Worm (Caenorhabditis elegans): Measurements from ENCODE around the gene crm-1.

Gene crm-1

DNA sequence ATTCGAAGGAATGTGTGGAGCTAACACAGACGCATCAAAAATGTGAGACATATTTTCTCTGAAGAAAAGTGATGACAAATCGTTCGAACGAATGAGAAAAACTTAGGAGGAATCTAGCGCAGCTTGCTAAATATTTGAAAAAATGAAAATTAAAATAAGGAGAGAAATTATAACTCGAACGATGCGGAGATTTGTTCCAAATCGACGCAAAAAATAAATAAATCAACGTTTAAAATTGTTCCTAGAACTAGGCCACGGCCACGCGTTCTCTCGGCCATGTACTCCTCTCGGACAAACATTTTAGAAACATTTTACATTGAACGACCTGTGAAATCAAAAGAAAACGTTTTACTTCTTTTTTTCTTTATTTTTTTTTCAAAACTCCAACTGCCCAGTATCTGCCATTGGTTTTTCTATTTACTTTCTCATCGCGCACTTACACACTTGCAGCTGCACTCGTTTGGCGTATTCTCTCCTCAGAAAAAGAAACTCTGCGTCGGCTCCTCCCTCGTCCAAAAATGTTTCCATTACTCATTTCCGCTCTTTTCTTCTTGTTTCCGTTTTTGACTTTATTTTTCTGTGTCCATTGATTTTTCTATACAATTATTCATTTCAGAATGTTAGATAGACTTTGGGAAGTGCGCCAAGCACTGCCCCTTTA lies 11.7 kb downstream of the crm-1 start, which contains the start of the genes gna-1 and B0024.13 (continued):
- TF ChIP-seq ceh-9 (tag; optimal IDR thresholded peaks at IDR 0.05) = no peak

DNA sequence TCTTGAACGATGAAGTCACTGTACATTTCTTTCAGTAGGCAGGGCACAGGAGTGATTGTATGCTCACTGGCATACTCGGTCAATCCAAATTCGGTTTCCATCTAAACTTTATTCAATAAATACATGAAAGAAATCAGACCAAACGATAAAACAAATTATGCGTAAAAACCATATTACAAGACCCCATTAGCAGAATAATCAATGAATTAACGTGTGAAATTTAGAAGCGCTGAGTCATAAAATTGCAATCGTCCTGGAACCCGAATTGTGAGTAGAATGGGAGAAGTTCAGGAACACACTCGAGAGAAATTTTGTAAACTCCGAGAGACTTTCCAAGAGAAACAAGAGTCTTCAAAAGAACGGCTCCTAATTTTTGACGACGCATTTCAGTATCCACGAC lies 12.5 kb downstream of the crm-1 start, which contains the start of gene B0024.11:
TSS of gene B0024.11 (minus strand) at position 101 of the 400 bp plus-strand sequence.
- no peak for TF ChIP-seq nhr-237 (tag; optimal IDR thresholded peaks at IDR 0.05)
- TF ChIP-seq aly-2 (tag; optimal IDR thresholded peaks at IDR 0.05) = no peak
- TF ChIP-seq egl-5 (tag; optimal IDR thresholded peaks at IDR 0.05) = no peak
- no peak for TF ChIP-seq pqm-1 (tag; optimal IDR thresholded peaks at IDR 0.05)
- TF ChIP-seq fkh-2 (tag; optimal IDR thresholded peaks at IDR 0.05) = no peak

DNA sequence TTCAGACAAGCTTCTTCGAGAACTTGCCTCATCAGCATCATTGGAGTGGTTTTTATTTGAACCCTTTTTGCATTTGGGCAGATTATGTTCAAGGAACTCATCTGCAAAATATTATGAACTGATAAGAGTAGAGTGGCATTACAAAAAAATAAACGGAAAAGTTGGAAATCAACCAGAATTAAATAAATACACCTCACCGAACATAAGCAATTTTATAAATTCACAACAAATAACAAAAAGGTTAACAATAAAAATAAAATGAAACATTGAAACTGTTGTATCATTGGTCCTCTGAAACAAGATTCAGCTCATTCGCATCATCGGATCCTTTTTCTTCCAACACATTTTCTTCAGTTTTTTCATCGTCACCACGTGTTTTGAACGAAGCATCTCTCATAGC lies 14.6 kb downstream of the crm-1 start, which contains the start of gene asps-1:
TSS of gene asps-1 (minus strand) at position 101 of the 400 bp plus-strand sequence.
- no peak for TF ChIP-seq mml-1 (tag; optimal IDR thresholded peaks at IDR 0.05)
- TF ChIP-seq elt-3 (tag; optimal IDR thresholded peaks at IDR 0.05) = no peak
- TF ChIP-seq unc-39 (tag; optimal IDR thresholded peaks at IDR 0.05) = no peak
- TF ChIP-seq pha-4 (tag; optimal IDR thresholded peaks at IDR 0.05) = no peak

DNA sequence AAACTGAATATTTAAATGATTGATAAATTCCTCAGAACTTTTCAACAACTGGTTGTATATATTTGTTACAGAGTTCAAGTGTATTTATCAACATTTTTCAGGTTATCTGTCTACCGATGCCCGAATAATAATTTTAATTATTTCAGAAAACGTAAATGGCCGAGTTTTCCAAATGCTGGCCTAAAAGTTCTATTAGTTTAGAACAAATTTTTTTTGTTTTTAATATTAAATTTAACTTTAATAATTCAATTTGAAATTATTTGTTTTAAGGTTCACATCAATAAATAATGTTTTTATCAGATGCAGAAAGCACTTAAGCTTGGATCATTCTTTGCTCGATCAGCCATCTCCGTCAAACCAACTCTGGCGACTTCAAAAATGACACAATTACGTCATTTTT lies 17.5 kb downstream of the crm-1 start, which contains the start of gene trx-2:
TSS of gene trx-2 (plus strand) at position 301 of the 400 bp plus-strand sequence.
- TF ChIP-seq nhr-237 (tag; optimal IDR thresholded peaks at IDR 0.05) = no peak
- no peak for TF ChIP-seq nhr-28 (tag; optimal IDR thresholded peaks at IDR 0.05)
- TF ChIP-seq hmg-11 (tag; optimal IDR thresholded peaks at IDR 0.05) = no peak
- TF ChIP-seq elt-2 (tag; optimal IDR thresholded peaks at IDR 0.05) = no peak
- TF ChIP-seq ceh-82 (tag; optimal IDR thresholded peaks at IDR 0.05) = no peak
- TF ChIP-seq ZK546.5 (tag; optimal IDR thresholded peaks at IDR 0.05) = no peak
- TF ChIP-seq mml-1 (tag; optimal IDR thresholded peaks at IDR 0.05) = no peak
- TF ChIP-seq nhr-77 (tag; optimal IDR thresholded peaks at IDR 0.05) = no peak
- TF ChIP-seq elt-3 (tag; optimal IDR thresholded peaks at IDR 0.05) = no peak
- TF ChIP-seq unc-39 (tag; optimal IDR thresholded peaks at IDR 0.05) = no peak
- TF ChIP-seq mdl-1 (tag; optimal IDR thresholded peaks at IDR 0.05) = no peak
- no peak for TF ChIP-seq nhr-23 (tag; optimal IDR thresholded peaks at IDR 0.05)

DNA sequence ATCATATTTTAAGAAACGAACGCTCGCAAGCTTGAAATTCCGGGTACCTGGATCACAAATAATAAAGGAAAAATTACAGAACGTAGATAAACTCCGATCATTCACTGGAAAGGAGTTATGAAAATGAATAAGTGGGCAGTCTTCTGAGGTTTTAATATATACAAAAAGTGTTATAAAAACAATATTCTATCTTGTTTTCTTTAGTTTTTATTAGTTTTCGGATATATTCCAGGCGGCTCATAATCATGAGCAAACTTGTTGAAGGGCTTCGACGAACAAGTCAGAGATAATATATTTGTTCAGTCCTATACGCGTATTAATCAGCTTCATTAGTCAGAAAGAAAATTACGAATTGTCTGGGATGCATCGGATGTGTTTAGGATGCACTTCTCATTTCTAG lies 18.0 kb downstream of the crm-1 start, which contains the start of gene gcy-6:
TSS of gene gcy-6 (minus strand) at position 101 of the 400 bp plus-strand sequence.
- no peak for TF ChIP-seq snpc-4 (tag; optimal IDR thresholded peaks at IDR 0.05)

DNA sequence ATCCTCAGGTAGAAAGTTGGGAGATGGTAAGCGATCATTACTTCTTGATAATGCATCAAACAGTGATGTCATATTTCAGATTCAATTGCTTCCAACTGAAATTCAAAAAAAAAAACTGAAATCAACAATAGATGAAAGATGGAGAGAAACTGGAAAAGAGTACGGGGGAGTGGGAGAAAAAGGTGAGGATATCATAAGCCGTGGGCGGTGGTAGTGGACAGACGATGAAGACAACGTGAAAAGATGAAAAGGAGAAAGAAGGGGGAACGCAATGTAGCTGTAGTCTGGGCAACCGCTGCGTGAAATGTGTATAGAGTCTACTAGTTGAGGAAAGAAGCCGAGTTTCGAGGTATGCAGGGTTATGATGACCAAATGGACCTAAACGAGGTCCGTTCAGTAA lies 24.6 kb downstream of the crm-1 start, which contains the start of gene che-12:
TSS of gene che-12 (minus strand) at position 101 of the 400 bp plus-strand sequence.
- TF ChIP-seq skn-1 (tag; optimal IDR thresholded peaks at IDR 0.05) (no peak), ztf-4 (tag; optimal IDR thresholded peaks at IDR 0.05) (no peak), ceh-9 (tag; optimal IDR thresholded peaks at IDR 0.05) (no peak), lin-15B (tag; optimal IDR thresholded peaks at IDR 0.05) (no peak), jun-1 (tag; optimal IDR thresholded peaks at IDR 0.05) (no peak), nhr-11 (tag; optimal IDR thresholded peaks at IDR 0.05) (no peak), fkh-2 (tag; optimal IDR thresholded peaks at IDR 0.05) (no peak), elt-3 (tag; optimal IDR thresholded peaks at IDR 0.05) (no peak)

DNA sequence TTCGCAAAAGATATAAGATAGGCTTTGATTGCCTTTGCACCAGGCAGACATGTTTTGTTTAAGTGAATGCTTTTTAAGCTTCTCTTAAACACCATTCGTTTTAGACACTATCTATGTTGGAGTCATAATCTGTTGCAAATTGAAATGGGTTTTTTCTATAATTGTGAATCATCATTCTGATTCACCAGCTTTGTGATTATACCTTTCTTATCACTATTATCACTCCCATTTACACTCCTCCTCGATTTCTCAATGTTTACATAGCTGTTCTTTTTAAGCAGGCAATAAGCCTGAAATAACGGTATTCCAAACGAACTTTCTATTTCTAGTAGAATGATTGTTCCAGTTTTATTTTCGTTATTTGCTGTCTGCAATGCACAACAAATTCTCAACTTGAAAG lies 34.8 kb downstream of the crm-1 start, which contains the start of gene B0024.4:
TSS of gene B0024.4 (plus strand) at position 301 of the 400 bp plus-strand sequence.
- TF ChIP-seq elt-2 (tag; optimal IDR thresholded peaks at IDR 0.05) = no peak
- TF ChIP-seq ceh-16 (tag; optimal IDR thresholded peaks at IDR 0.05) = no peak
- TF ChIP-seq skn-1 (tag; optimal IDR thresholded peaks at IDR 0.05) = no peak
- TF ChIP-seq egl-27 (tag; optimal IDR thresholded peaks at IDR 0.05) = no peak
- TF ChIP-seq elt-3 (tag; optimal IDR thresholded peaks at IDR 0.05) = no peak
- TF ChIP-seq ZK546.5 (tag; optimal IDR thresholded peaks at IDR 0.05) = no peak

DNA sequence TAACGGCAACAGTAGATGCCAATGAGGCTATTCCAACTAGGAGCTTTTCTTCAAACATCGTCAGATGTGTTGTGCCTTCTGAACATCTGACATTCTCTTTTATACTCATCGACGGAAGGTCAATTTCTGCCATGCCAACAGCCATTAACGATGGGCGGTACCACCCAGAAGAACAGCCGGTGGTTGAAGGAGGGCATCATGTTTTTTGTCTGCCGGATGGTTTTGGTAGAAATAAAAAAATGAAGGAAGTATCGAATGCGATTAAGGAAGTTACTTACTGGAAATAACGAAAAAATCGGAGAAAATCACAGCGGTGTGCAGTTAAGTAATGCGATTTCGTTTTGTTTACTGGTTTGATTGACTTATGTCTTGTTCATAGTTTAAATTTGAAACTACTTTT lies 37.4 kb downstream of the crm-1 start, which contains the start of gene col-150:
TSS of gene col-150 (minus strand) at position 101 of the 400 bp plus-strand sequence.
- TF ChIP-seq skn-1 (tag; optimal IDR thresholded peaks at IDR 0.05) (no peak), fkh-10 (GFP tag; optimal IDR thresholded peaks at IDR 0.05) (no peak), nhr-25 (tag; optimal IDR thresholded peaks at IDR 0.05) (no peak), pqm-1 (tag; optimal IDR thresholded peaks at IDR 0.05) (no peak), zag-1 (tag; optimal IDR thresholded peaks at IDR 0.05) (no peak), lin-15B (tag; optimal IDR thresholded peaks at IDR 0.05) (no peak), mdl-1 (tag; optimal IDR thresholded peaks at IDR 0.05) (no peak), pha-4 (tag; optimal IDR thresholded peaks at IDR 0.05) (no peak), daf-12 (tag; optimal IDR thresholded peaks at IDR 0.05) (no peak), snpc-4 (tag; optimal IDR thresholded peaks at IDR 0.05) (no peak), R02D3.7 (tag; optimal IDR thresholded peaks at IDR 0.05) (no peak), unc-39 (tag; optimal IDR thresholded peaks at IDR 0.05) (no peak), nhr-11 (tag; optimal IDR thresholded peaks at IDR 0.05) (no peak), elt-2 (tag; optimal IDR thresholded peaks at IDR 0.05) (no peak), unc-62 (GFP tag; optimal IDR thresholded peaks at IDR 0.05) (no peak), hmg-11 (tag; optimal IDR thresholded peaks at IDR 0.05) (no peak)

Measured in whole organism, L3 larva.